Fruit fly (Drosophila melanogaster) whole organism, embryonic: ENCODE data around the gene CG12522.

Experiments
- Ada2b ChIP-seq: fragments of 200-800 bp; sonication (Bioruptor generic); IDR thresholded peaks from 2 replicates; pipeline ENCODE4 v1.3.6; 2022; ENCODE audit warnings: missing biosample characterization, missing genetic modification characterization
- Adf1 ChIP-seq: fragments of 200-800 bp; sonication (Bioruptor generic); IDR thresholded peaks from 2 replicates; pipeline ENCODE4 v1.3.6; 2022; ENCODE audit warnings: missing biosample characterization, missing genetic modification characterization
- Asciz ChIP-seq: fragments of 200-800 bp; sonication (Bioruptor generic); optimal IDR thresholded peaks from 2 replicates; lab custom pipeline; 2017; ENCODE audit warnings: missing biosample characterization, mild to moderate bottlenecking, missing genetic modification characterization, missing genetic modification reagents
- Awh ChIP-seq: fragments of 200-800 bp; sonication (Bioruptor generic); IDR thresholded peaks from 2 replicates; pipeline ENCODE4, ENCODE4 v1.3.6; 2022; ENCODE audit warnings: missing biosample characterization, missing genetic modification characterization
- C15 ChIP-seq: fragments of 200-800 bp; sonication (Bioruptor generic); IDR thresholded peaks from 3 replicates; pipeline ENCODE4 v1.3.6; 2022; ENCODE audit warnings: missing biosample characterization, missing genetic modification characterization
- CG10321 ChIP-seq: fragments of 200-800 bp; sonication (Bioruptor generic); IDR thresholded peaks from 2 replicates; pipeline ENCODE4 v1.3.6; 2022; ENCODE audit warnings: missing biosample characterization, missing genetic modification characterization
- CG10565 ChIP-seq: fragments of 200-800 bp; sonication (Bioruptor generic); optimal IDR thresholded peaks from 3 replicates; lab custom pipeline; 2016; ENCODE audit warnings: missing biosample characterization, mild to moderate bottlenecking, missing genetic modification characterization
- CG11504 ChIP-seq: fragments of 200-800 bp; sonication (Bioruptor generic); optimal IDR thresholded peaks from 3 replicates; lab custom pipeline; 2019; ENCODE audit warnings: missing biosample characterization, mild to moderate bottlenecking, missing genetic modification characterization, moderate library complexity
- CG12219 ChIP-seq: fragments of 200-800 bp; sonication (Bioruptor generic); optimal IDR thresholded peaks from 3 replicates; lab custom pipeline; 2018; ENCODE audit warnings: missing biosample characterization, mild to moderate bottlenecking, missing genetic modification characterization
- CG16815 ChIP-seq: fragments of 200-800 bp; sonication (Bioruptor generic); optimal IDR thresholded peaks from 3 replicates; lab custom pipeline; 2017; ENCODE audit warnings: missing biosample characterization, mild to moderate bottlenecking, missing genetic modification characterization
- CG2129 ChIP-seq: fragments of 200-800 bp; sonication (Bioruptor generic); IDR thresholded peaks from 2 replicates; pipeline ENCODE4 v1.3.6; 2022; ENCODE audit warnings: missing biosample characterization, missing genetic modification characterization; ENCODE audit not compliant: partially characterized antibody
- CG2199 ChIP-seq: fragments of 200-800 bp; sonication (Bioruptor generic); IDR thresholded peaks from 3 replicates; pipeline ENCODE4 v1.3.6; 2022; ENCODE audit warnings: missing biosample characterization, missing genetic modification characterization
- CG3163 ChIP-seq: fragments of 200-800 bp; sonication (Bioruptor generic); optimal IDR thresholded peaks from 3 replicates; lab custom pipeline; 2016; ENCODE audit warnings: missing biosample characterization, missing genetic modification characterization
- CG33213 ChIP-seq: fragments of 200-800 bp; sonication (Bioruptor generic); optimal IDR thresholded peaks from 3 replicates; lab custom pipeline; 2016; ENCODE audit warnings: missing biosample characterization, missing genetic modification characterization
- CG3847 ChIP-seq: fragments of 200-800 bp; sonication (Bioruptor generic); IDR thresholded peaks from 2 replicates; pipeline ENCODE4 v1.3.6; 2022; ENCODE audit warnings: missing biosample characterization, missing genetic modification characterization
- CG42726 ChIP-seq: fragments of 200-800 bp; sonication (Bioruptor generic); IDR thresholded peaks from 2 replicates; pipeline ENCODE4 v1.3.6; 2022; ENCODE audit warnings: missing biosample characterization, missing genetic modification characterization; ENCODE audit not compliant: partially characterized antibody
- CG4360 ChIP-seq: fragments of 200-800 bp; sonication (Bioruptor generic); IDR thresholded peaks from 2 replicates; pipeline ENCODE4 v1.3.6; 2022; ENCODE audit warnings: missing biosample characterization, missing genetic modification characterization
- CG6175 ChIP-seq: fragments of 200-800 bp; sonication (Bioruptor generic); IDR thresholded peaks from 3 replicates; pipeline ENCODE4 v1.3.6; 2022; ENCODE audit warnings: missing biosample characterization, missing genetic modification characterization
- CG6791 ChIP-seq: fragments of 200-800 bp; sonication (Bioruptor generic); IDR thresholded peaks from 3 replicates; pipeline ENCODE4 v1.3.6; 2022; ENCODE audit warnings: missing biosample characterization, missing genetic modification characterization; ENCODE audit not compliant: partially characterized antibody
- Camta ChIP-seq: fragments of 200-800 bp; sonication (Bioruptor generic); optimal IDR thresholded peaks from 2 replicates; lab custom pipeline; 2016; ENCODE audit warnings: missing biosample characterization, missing genetic modification characterization
- Dip3 ChIP-seq: fragments of 200-800 bp; sonication (Bioruptor generic); optimal IDR thresholded peaks from 3 replicates; lab custom pipeline; 2016; ENCODE audit warnings: missing biosample characterization, missing genetic modification characterization
- Dref ChIP-seq: fragments of 200-800 bp; sonication (Bioruptor generic); IDR thresholded peaks from 2 replicates; pipeline ENCODE4 v1.3.6; 2022; ENCODE audit warnings: missing biosample characterization, missing genetic modification characterization
- Fer2 ChIP-seq: fragments of 200-800 bp; sonication (Bioruptor generic); optimal IDR thresholded peaks from 2 replicates; lab custom pipeline; 2018; ENCODE audit warnings: missing biosample characterization, mild to moderate bottlenecking, missing genetic modification characterization, moderate library complexity
- Gug ChIP-seq: fragments of 200-800 bp; sonication (Bioruptor generic); IDR thresholded peaks from 4 replicates; pipeline ENCODE4 v1.3.6; 2022; ENCODE audit warnings: missing biosample characterization, missing genetic modification characterization
- Hsf ChIP-seq: fragments of 200-800 bp; sonication (Bioruptor generic); optimal IDR thresholded peaks from 3 replicates; lab custom pipeline; 2016; ENCODE audit warnings: missing biosample characterization, missing genetic modification characterization
- MTF-1 ChIP-seq: fragments of 200-800 bp; sonication (Bioruptor generic); optimal IDR thresholded peaks from 2 replicates; lab custom pipeline; 2018; ENCODE audit warnings: missing biosample characterization, mild to moderate bottlenecking, missing genetic modification characterization, borderline replicate concordance
- Max ChIP-seq: fragments of 200-800 bp; sonication (Bioruptor generic); optimal IDR thresholded peaks from 2 replicates; lab custom pipeline; 2016; ENCODE audit warnings: missing biosample characterization, mild to moderate bottlenecking, missing genetic modification characterization
- PHDP ChIP-seq: fragments of 200-800 bp; sonication (Bioruptor generic); optimal IDR thresholded peaks from 3 replicates; lab custom pipeline; 2018; ENCODE audit warnings: missing biosample characterization, mild to moderate bottlenecking, missing genetic modification characterization, moderate library complexity
- Rx ChIP-seq: fragments of 200-800 bp; sonication (Bioruptor generic); IDR thresholded peaks from 2 replicates; pipeline ENCODE4 v1.3.6; 2022; ENCODE audit warnings: missing biosample characterization, missing genetic modification characterization
- Scr ChIP-seq: fragments of 200-800 bp; sonication (Bioruptor generic); IDR thresholded peaks from 2 replicates; pipeline ENCODE4 v1.3.6; 2022; ENCODE audit warnings: missing biosample characterization, missing genetic modification characterization; ENCODE audit not compliant: partially characterized antibody
- Sox102F ChIP-seq: fragments of 200-800 bp; sonication (Bioruptor generic); optimal IDR thresholded peaks from 2 replicates; lab custom pipeline; 2018; ENCODE audit warnings: missing biosample characterization, mild to moderate bottlenecking, missing genetic modification characterization, moderate library complexity
- Sry-β ChIP-seq: fragments of 200-800 bp; sonication (Bioruptor generic); optimal IDR thresholded peaks from 2 replicates; lab custom pipeline; 2018; ENCODE audit warnings: missing biosample characterization, mild to moderate bottlenecking, missing genetic modification characterization, moderate library complexity
- amos ChIP-seq: fragments of 200-800 bp; sonication (Bioruptor generic); IDR thresholded peaks from 2 replicates; pipeline ENCODE4 v1.3.6; 2022; ENCODE audit warnings: missing biosample characterization, missing genetic modification characterization; ENCODE audit not compliant: partially characterized antibody
- ara ChIP-seq: fragments of 200-800 bp; sonication (Bioruptor generic); IDR thresholded peaks from 2 replicates; pipeline ENCODE4 v1.3.6; 2022; ENCODE audit warnings: missing biosample characterization, missing genetic modification characterization
- ato ChIP-seq: fragments of 200-800 bp; sonication (Bioruptor generic); IDR thresholded peaks from 2 replicates; pipeline ENCODE4 v1.3.6; 2022; ENCODE audit warnings: missing biosample characterization, missing genetic modification characterization; ENCODE audit not compliant: partially characterized antibody
- bowl ChIP-seq: fragments of 200-800 bp; sonication (Bioruptor generic); IDR thresholded peaks from 2 replicates; pipeline ENCODE4 v1.3.6; 2022; ENCODE audit warnings: missing biosample characterization, missing genetic modification characterization
- cad ChIP-seq: fragments of >200 bp; optimal IDR thresholded peaks from 2 replicates; lab custom pipeline; 2017; ENCODE audit warnings: missing biosample characterization, missing genetic modification characterization
- chif ChIP-seq, 2 experiments: fragments of 200-800 bp; sonication (Bioruptor generic); optimal IDR thresholded peaks; 3 replicates each; lab custom pipeline; 2016; ENCODE audit warnings: missing biosample characterization in 2 of 2, missing genetic modification characterization in 2 of 2
- croc ChIP-seq: fragments of 200-800 bp; sonication (Bioruptor generic); conservative IDR thresholded peaks from 3 replicates; pipeline ENCODE4 v1.3.6; 2022; ENCODE audit warnings: missing biosample characterization, missing genetic modification characterization
- cwo ChIP-seq: fragments of 200-800 bp; sonication (Bioruptor generic); optimal IDR thresholded peaks from 3 replicates; lab custom pipeline; 2017; ENCODE audit warnings: missing biosample characterization, missing genetic modification characterization, mild to moderate bottlenecking, moderate library complexity, missing genetic modification reagents
- dpn ChIP-seq, 2 experiments: fragments of 200-800 bp; sonication (Bioruptor generic); optimal IDR thresholded peaks; 3 replicates each; lab custom pipeline; 2016; ENCODE audit warnings: missing biosample characterization in 2 of 2, missing genetic modification characterization in 2 of 2
- gsb-n ChIP-seq: fragments of 200-800 bp; sonication (Bioruptor generic); optimal IDR thresholded peaks from 3 replicates; lab custom pipeline; 2018; ENCODE audit warnings: missing biosample characterization, mild to moderate bottlenecking, missing genetic modification characterization
- ind ChIP-seq: fragments of 200-800 bp; sonication (Bioruptor generic); optimal IDR thresholded peaks from 3 replicates; lab custom pipeline; 2016; ENCODE audit warnings: missing biosample characterization, missing genetic modification characterization
- lbe ChIP-seq: fragments of 200-800 bp; sonication (Bioruptor generic); optimal IDR thresholded peaks from 2 replicates; lab custom pipeline; 2016; ENCODE audit warnings: missing biosample characterization, mild to moderate bottlenecking, missing genetic modification characterization
- nau ChIP-seq: fragments of 200-800 bp; sonication (Bioruptor generic); optimal IDR thresholded peaks from 3 replicates; lab custom pipeline; 2017; ENCODE audit warnings: missing biosample characterization, mild to moderate bottlenecking, missing genetic modification characterization, missing genetic modification reagents
- nmo ChIP-seq: fragments of 200-800 bp; sonication (Bioruptor generic); optimal IDR thresholded peaks from 2 replicates; lab custom pipeline; 2018; ENCODE audit warnings: missing biosample characterization, mild to moderate bottlenecking, missing genetic modification characterization, moderate library complexity
- ro ChIP-seq: fragments of 200-800 bp; sonication (Bioruptor generic); IDR thresholded peaks from 2 replicates; pipeline ENCODE4 v1.3.6; 2022; ENCODE audit warnings: missing biosample characterization, missing genetic modification characterization
- row ChIP-seq: fragments of 200-800 bp; sonication (Bioruptor generic); IDR thresholded peaks from 3 replicates; pipeline ENCODE4 v1.3.6; 2022; ENCODE audit warnings: missing biosample characterization, missing genetic modification characterization
- run ChIP-seq: fragments of 200-800 bp; sonication (Bioruptor generic); optimal IDR thresholded peaks from 3 replicates; lab custom pipeline; 2018; ENCODE audit warnings: missing biosample characterization, mild to moderate bottlenecking, missing genetic modification characterization
- shn ChIP-seq: fragments of 200-800 bp; sonication (Bioruptor generic); optimal IDR thresholded peaks from 3 replicates; lab custom pipeline; 2016; ENCODE audit warnings: missing biosample characterization, missing genetic modification characterization
- slbo ChIP-seq: fragments of 200-800 bp; sonication (Bioruptor generic); IDR thresholded peaks from 2 replicates; pipeline ENCODE4 v1.3.6; 2022; ENCODE audit warnings: missing biosample characterization, missing genetic modification characterization
- yki ChIP-seq: fragments of >200 bp; optimal IDR thresholded peaks from 3 replicates; lab custom pipeline; 2018

Gene CG12522

DNA sequence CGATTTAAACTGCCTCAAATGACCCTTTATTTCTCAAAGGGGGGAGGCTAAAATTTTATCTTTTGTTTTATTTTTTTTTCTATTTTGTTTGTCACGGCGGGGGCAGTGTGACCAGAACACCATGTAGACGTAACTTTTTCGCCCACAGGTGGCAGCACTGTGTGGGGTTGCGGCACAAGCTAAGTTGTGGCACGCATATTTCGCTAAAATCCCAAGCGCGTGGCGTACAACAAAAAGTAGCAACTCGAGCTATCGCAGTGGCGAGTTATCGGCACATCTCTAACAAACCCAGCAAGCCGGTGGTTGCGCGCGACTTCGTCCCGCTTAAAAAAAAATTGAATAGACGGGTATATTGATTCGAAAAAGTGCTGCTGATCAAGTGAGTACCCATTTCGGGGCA is 15.1 kb downstream of the CG12522 start, which contains the start of the genes Ufd1 and NaPi-III (continued):
- TF ChIP-seq CG33213 (peak; percentile 84), amos (GFP tag; lab: Robert Waterston, UW) (peak; percentile 90), CG3163 (GFP tag; lab: Kevin White, UChicago) (peak; percentile 15), Dref (GFP tag; lab: Robert Waterston, UW) (peak; percentile 78), nmo (GFP tag; lab: Kevin White, UChicago) (peak; percentile 74), CG42726 (GFP tag; lab: Robert Waterston, UW) (peak; percentile 90), Fer2 (tag; lab: Kevin White, UChicago) (no peak), Gug (GFP tag; lab: Robert Waterston, UW) (peak; percentile 26; the same call in 1 of the 4 replicates), bowl (GFP tag; lab: Robert Waterston, UW) (no peak), chif (GFP tag; optimal IDR thresholded peaks at IDR 0.05; lab: Kevin White, UChicago) (peak in 1 of 2 experiments; percentile 35), Dip3 (GFP tag; lab: Kevin White, UChicago) (no peak), cwo (GFP tag; lab: Kevin White, UChicago) (no peak), Max (GFP tag; lab: Kevin White, UChicago) (no peak), CG12219 (GFP tag; lab: Kevin White, UChicago) (no peak), Ada2b (no peak), nau (GFP tag; lab: Kevin White, UChicago) (no peak), C15 (GFP tag; lab: Robert Waterston, UW) (no peak), CG6175 (GFP tag; lab: Robert Waterston, UW) (peak; percentile 100), CG3847 (peak; percentile 81), lbe (GFP tag; lab: Kevin White, UChicago) (no peak), Sox102F (GFP tag; lab: Kevin White, UChicago) (peak; percentile 16), ind (GFP tag; lab: Kevin White, UChicago) (no peak), CG2199 (no peak), Adf1 (GFP tag; lab: Robert Waterston, UW) (0 out of 2 replicates have a peak, but pooled peaks have one; percentile 11), MTF-1 (GFP tag; lab: Kevin White, UChicago) (no peak), CG2129 (GFP tag; lab: Robert Waterston, UW) (peak; percentile 53), Rx (GFP tag; lab: Robert Waterston, UW) (no peak), Hsf (peak; percentile 34), CG10565 (GFP tag; lab: Kevin White, UChicago) (no peak), Scr (GFP tag; lab: Robert Waterston, UW) (peak; percentile 81), ato (GFP tag; lab: Robert Waterston, UW) (peak; percentile 84), CG10321 (GFP tag; lab: Robert Waterston, UW) (no peak), ara (GFP tag; lab: Robert Waterston, UW) (no peak), row (peak; percentile 45; the same call in 2 of the 3 replicates), CG16815 (no peak), gsb-n (tag; lab: Kevin White, UChicago) (peak; percentile 9), slbo (GFP tag; lab: Robert Waterston, UW) (peak; percentile 76), PHDP (tag; lab: Kevin White, UChicago) (no peak), Awh (GFP tag; lab: Robert Waterston, UW) (no peak), dpn (GFP tag; optimal IDR thresholded peaks at IDR 0.05; lab: Kevin White, UChicago) (peak; percentile 46 to 62), CG11504 (tag; lab: Kevin White, UChicago) (peak; percentile 61), croc (GFP tag; lab: Robert Waterston, UW) (no peak), ro (GFP tag; lab: Robert Waterston, UW) (no peak), Sry-β (no peak), shn (GFP tag; lab: Kevin White, UChicago) (peak; percentile 30), Camta (no peak), cad (no peak), run (tag; lab: Kevin White, UChicago) (no peak), Asciz (GFP tag; lab: Kevin White, UChicago) (no peak), yki (lab: Kevin White, UChicago) (no peak), CG6791 (GFP tag; lab: Robert Waterston, UW) (peak; percentile 90), CG4360 (GFP tag; lab: Robert Waterston, UW) (peak; percentile 82)
